Worm (Caenorhabditis elegans) whole organism, L3 larva: ENCODE results near the gene srw-90.

Source experiments
- R02D3.7 ChIP-seq: fragments of 150-350 bp; optimal IDR thresholded peaks from 2 replicates; lab custom pipeline; 2014; ENCODE audit warnings: missing biosample characterization, missing genetic modification characterization
- aly-2 ChIP-seq: fragments of 150-350 bp; optimal IDR thresholded peaks from 2 replicates; lab custom pipeline; 2014; ENCODE audit warnings: missing biosample characterization, missing genetic modification characterization
- ceh-28 ChIP-seq: fragments of 150-350 bp; optimal IDR thresholded peaks from 2 replicates; lab custom pipeline; 2014; ENCODE audit warnings: missing biosample characterization, missing genetic modification reagents, missing genetic modification characterization
- ceh-82 ChIP-seq: fragments of 150-350 bp; optimal IDR thresholded peaks from 2 replicates; lab custom pipeline; 2014; ENCODE audit warnings: missing biosample characterization, missing genetic modification characterization
- daf-12 ChIP-seq: fragments of 150-350 bp; optimal IDR thresholded peaks from 2 replicates; lab custom pipeline; 2014; ENCODE audit warnings: missing biosample characterization, missing genetic modification reagents, missing genetic modification characterization
- egl-27 ChIP-seq: sonication (generic microtip); optimal IDR thresholded peaks from 4 replicates; lab custom pipeline; 2017; ENCODE audit warnings: missing biosample characterization, missing genetic modification reagents, missing genetic modification characterization
- egl-5 ChIP-seq: fragments of 150-350 bp; optimal IDR thresholded peaks from 2 replicates; lab custom pipeline; 2017; ENCODE audit warnings: missing biosample characterization, missing genetic modification reagents, missing genetic modification characterization, inconsistent platforms
- elt-2 ChIP-seq: sonication (generic microtip); optimal IDR thresholded peaks from 2 replicates; lab custom pipeline; 2016; ENCODE audit warnings: missing genetic modification reagents, mild to moderate bottlenecking, missing genetic modification characterization, missing compliant biosample characterization
- hmg-11 ChIP-seq: sonication (generic microtip); optimal IDR thresholded peaks from 2 replicates; lab custom pipeline; 2016; ENCODE audit warnings: missing genetic modification characterization, missing compliant biosample characterization
- jun-1 ChIP-seq: fragments of 150-350 bp; optimal IDR thresholded peaks from 2 replicates; lab custom pipeline; 2014; ENCODE audit warnings: missing biosample characterization, missing genetic modification reagents, missing genetic modification characterization
- lin-15B ChIP-seq: fragments of 150-350 bp; optimal IDR thresholded peaks from 2 replicates; lab custom pipeline; 2014; ENCODE audit warnings: missing biosample characterization, missing genetic modification characterization
- lin-39 ChIP-seq: fragments of 150-350 bp; optimal IDR thresholded peaks from 2 replicates; lab custom pipeline; 2018; ENCODE audit warnings: missing biosample characterization, missing genetic modification reagents, missing genetic modification characterization
- lsy-12 ChIP-seq: sonication (generic microtip); optimal IDR thresholded peaks from 2 replicates; lab custom pipeline; 2016; ENCODE audit warnings: mild to moderate bottlenecking, missing genetic modification characterization, missing compliant biosample characterization
- mdl-1 ChIP-seq: fragments of 150-350 bp; optimal IDR thresholded peaks from 2 replicates; lab custom pipeline; 2014; ENCODE audit warnings: missing biosample characterization, missing genetic modification characterization
- nfya-1 ChIP-seq: sonication (generic microtip); optimal IDR thresholded peaks from 2 replicates; lab custom pipeline; 2017; ENCODE audit warnings: missing genetic modification characterization, mild to moderate bottlenecking, missing compliant biosample characterization, antibody characterized with exemption, moderate library complexity; ENCODE audit not compliant: insufficient read depth
- nhr-11 ChIP-seq: fragments of 150-350 bp; optimal IDR thresholded peaks from 2 replicates; lab custom pipeline; 2014; ENCODE audit warnings: missing biosample characterization, missing genetic modification characterization
- nhr-12 ChIP-seq: fragments of 150-350 bp; optimal IDR thresholded peaks from 2 replicates; lab custom pipeline; 2014; ENCODE audit warnings: missing biosample characterization, missing genetic modification characterization
- nhr-23 ChIP-seq: fragments of 150-350 bp; optimal IDR thresholded peaks from 2 replicates; lab custom pipeline; 2014; ENCODE audit warnings: missing biosample characterization, missing genetic modification reagents, missing genetic modification characterization
- nhr-237 ChIP-seq: fragments of 150-350 bp; optimal IDR thresholded peaks from 2 replicates; lab custom pipeline; 2014; ENCODE audit warnings: missing biosample characterization, missing genetic modification characterization
- nhr-25 ChIP-seq: sonication (generic microtip); optimal IDR thresholded peaks from 2 replicates; lab custom pipeline; 2017; ENCODE audit warnings: missing biosample characterization, missing genetic modification characterization
- nhr-28 ChIP-seq: fragments of 150-350 bp; optimal IDR thresholded peaks from 2 replicates; lab custom pipeline; 2014; ENCODE audit warnings: missing biosample characterization, missing genetic modification characterization
- nhr-43 ChIP-seq: sonication (generic microtip); optimal IDR thresholded peaks from 2 replicates; lab custom pipeline; 2016; ENCODE audit warnings: mild to moderate bottlenecking, missing genetic modification characterization, missing compliant biosample characterization; ENCODE audit not compliant: poor library complexity, severe bottlenecking
- nhr-67 ChIP-seq: fragments of 150-350 bp; optimal IDR thresholded peaks from 2 replicates; lab custom pipeline; 2014; ENCODE audit warnings: missing biosample characterization, missing genetic modification characterization
- nhr-76 ChIP-seq: fragments of 150-350 bp; sonication (generic microtip); optimal IDR thresholded peaks from 5 replicates; lab custom pipeline; 2014; ENCODE audit warnings: missing biosample characterization, missing genetic modification characterization
- pha-4 ChIP-seq: fragments of 150-350 bp; optimal IDR thresholded peaks from 2 replicates; lab custom pipeline; 2014; ENCODE audit warnings: missing biosample characterization, missing genetic modification reagents, missing genetic modification characterization
- pqm-1 ChIP-seq: fragments of 150-350 bp; optimal IDR thresholded peaks from 2 replicates; lab custom pipeline; 2017; ENCODE audit warnings: missing biosample characterization, missing genetic modification characterization, inconsistent platforms
- sea-2 ChIP-seq: fragments of 150-350 bp; sonication (generic microtip); optimal IDR thresholded peaks from 4 replicates; lab custom pipeline; 2014; ENCODE audit warnings: missing biosample characterization, missing genetic modification reagents, missing genetic modification characterization
- snpc-4 ChIP-seq: fragments of 150-350 bp; optimal IDR thresholded peaks from 2 replicates; lab custom pipeline; 2014; ENCODE audit warnings: missing biosample characterization, missing genetic modification characterization
- unc-62 ChIP-seq: fragments of 150-350 bp; sonication (generic microtip); optimal IDR thresholded peaks from 4 replicates; lab custom pipeline; 2014; ENCODE audit warnings: missing biosample characterization, missing genetic modification reagents, missing genetic modification characterization
- zag-1 ChIP-seq: fragments of 150-350 bp; optimal IDR thresholded peaks from 2 replicates; lab custom pipeline; 2014; ENCODE audit warnings: missing biosample characterization, missing genetic modification characterization

srw-90 gene

DNA sequence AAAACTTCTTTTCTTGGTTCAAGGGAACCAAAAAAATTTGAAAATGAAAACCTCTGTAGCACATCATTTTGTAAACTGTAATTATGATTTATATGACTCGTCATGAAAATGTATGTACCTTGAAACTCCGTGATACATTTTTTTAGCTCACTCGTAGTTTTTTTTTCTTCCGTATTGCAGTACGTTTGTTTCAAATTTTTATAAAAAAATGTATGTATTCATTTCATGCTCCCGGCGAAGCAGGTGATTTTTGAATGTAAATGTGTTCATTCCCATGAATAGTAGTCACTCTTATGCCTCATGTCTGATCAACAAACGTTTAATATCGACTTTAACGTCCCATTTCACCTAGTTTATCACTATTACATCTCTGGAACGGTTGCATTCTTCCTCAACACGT lies 23.5 kb downstream of the srw-90 start, which contains the start of gene sri-27:
TSS of gene sri-27 (plus strand) at position 301 of the 400 bp plus-strand sequence.
- TF ChIP-seq egl-5 (tag; lab: Kevin White, UChicago) (no peak), egl-27 (tag; lab: Kevin White, UChicago) (no peak), nhr-28 (tag; lab: Kevin White, UChicago) (no peak)

DNA sequence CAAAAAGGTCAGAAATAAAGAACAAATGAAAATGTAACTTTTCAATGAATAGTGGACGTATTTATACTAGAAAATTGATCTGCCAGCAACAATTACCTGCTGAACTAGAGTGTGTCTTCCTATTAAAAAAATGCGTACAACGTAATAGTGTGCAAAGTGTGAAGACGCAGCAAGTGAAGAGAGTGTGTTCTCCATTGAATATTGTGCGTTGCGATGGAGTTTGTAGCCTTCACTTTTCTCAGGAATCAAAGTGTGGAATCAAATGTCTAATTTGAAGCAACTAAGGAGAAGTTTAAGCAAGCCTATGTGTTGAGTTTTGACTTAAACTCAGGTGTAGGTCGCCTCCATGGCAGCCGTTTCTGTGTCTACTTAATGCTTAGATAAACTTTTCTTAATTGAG lies 30.1 kb downstream of the srw-90 start, which contains the start of gene gst-21:
TSS of gene gst-21 (minus strand) at position 101 of the 400 bp plus-strand sequence.
- no peak for TF ChIP-seq ceh-28
- TF ChIP-seq daf-12 (tag; lab: Kevin White, UChicago): no peak
- no peak for TF ChIP-seq nhr-25 (tag; lab: Kevin White, UChicago)
- TF ChIP-seq zag-1 (tag; lab: Kevin White, UChicago): no peak
- TF ChIP-seq lsy-12 (tag; lab: Kevin White, UChicago): no peak
- no peak for TF ChIP-seq nhr-43 (tag; lab: Kevin White, UChicago)
- no peak for TF ChIP-seq nhr-237 (tag; lab: Kevin White, UChicago)
- TF ChIP-seq hmg-11: no peak

DNA sequence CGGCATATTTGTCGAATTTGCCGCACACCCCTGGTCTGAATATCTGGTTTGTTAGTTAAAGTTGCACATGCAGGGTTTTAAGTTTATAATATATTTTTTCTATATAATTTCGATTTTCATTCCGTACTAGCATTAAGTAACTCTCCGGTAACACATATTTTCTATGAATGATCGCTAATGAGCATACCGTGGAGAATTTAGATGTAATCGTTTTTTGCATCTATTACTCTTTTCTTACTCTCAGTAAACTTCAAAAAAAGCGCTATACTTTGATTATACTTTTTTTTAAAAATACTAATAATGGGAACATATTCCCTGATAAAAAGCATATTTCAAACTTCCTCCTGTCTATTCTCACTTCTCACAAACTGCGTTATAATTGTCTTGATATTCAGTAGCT lies 32.7 kb downstream of the srw-90 start, which contains the start of gene str-160:
TSS of gene str-160 (plus strand) at position 301 of the 400 bp plus-strand sequence.
- TF ChIP-seq mdl-1 (tag; lab: Kevin White, UChicago): no peak

DNA sequence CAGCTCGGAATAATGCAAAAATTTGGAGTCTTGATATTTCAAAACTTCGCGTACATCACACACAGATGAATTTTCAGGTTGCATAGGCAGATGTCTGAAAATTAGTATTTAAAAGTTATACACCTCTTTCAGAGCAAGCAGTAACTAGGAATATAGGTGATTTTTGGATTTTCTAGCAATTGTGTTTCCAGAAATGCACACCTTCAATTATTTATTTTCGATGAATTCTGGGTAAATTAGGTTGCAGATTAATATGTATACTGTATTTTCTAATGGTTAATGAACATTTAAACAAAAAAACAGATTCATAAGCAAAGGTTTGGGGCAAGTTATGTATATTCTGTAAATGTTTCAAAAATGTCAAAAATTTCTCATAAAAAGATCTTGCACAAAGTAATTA lies 39.2 kb downstream of the srw-90 start, which contains the start of gene srab-25:
TSS of gene srab-25 (minus strand) at position 101 of the 400 bp plus-strand sequence.
- TF ChIP-seq sea-2 (GFP tag; lab: Kevin White, UChicago) (no peak), jun-1 (tag; lab: Kevin White, UChicago) (no peak), nhr-23 (tag; lab: Kevin White, UChicago) (no peak), unc-62 (GFP tag; lab: Kevin White, UChicago) (no peak), lin-15B (tag; lab: Kevin White, UChicago) (no peak), daf-12 (tag; lab: Kevin White, UChicago) (no peak), R02D3.7 (tag; lab: Kevin White, UChicago) (no peak), nhr-12 (tag; lab: Kevin White, UChicago) (no peak), nfya-1 (tag; lab: Kevin White, UChicago) (no peak), nhr-11 (no peak), snpc-4 (tag; lab: Kevin White, UChicago) (no peak), lsy-12 (tag; lab: Kevin White, UChicago) (no peak), nhr-25 (tag; lab: Kevin White, UChicago) (no peak)

DNA sequence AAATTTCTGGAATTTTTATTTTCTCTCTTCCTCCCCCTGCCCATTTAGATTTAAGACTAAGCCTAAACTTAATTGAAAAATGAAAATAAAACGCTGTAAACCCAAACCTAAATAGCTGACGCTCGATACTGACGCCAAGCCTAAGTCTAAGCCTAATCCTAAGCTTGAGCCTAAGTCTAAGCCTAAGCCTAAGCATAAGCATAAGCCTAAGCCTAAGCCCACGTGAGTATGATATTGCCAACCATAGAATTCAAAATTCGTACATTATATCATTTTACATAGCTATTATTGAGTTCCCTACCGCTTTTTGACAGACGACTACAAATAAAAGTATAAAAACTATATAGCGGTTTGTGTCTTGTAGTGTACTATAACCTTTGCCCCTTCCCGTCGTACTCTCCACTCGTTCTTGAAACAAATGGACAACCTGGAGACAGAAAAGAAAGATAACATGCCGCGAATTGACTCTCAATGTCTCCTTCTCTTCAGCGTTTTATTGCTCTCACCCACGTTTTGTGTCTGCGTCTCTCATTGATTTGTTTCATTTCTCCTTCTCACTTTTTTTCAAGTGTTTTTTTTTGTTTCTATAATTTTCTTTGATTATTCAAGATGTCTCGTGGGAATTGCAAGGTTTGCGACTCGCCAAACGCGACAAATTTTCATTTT lies 41.5 kb downstream of the srw-90 start, which contains the start of gene nhr-256:
TSS of gene nhr-256 (plus strand) at position 567 of the 666 bp plus-strand sequence.
- no peak for TF ChIP-seq nhr-76 (tag; lab: Kevin White, UChicago)
- TF ChIP-seq nhr-67 (tag; lab: Kevin White, UChicago): no peak
- no peak for TF ChIP-seq ceh-82
- TF ChIP-seq lin-15B (tag; lab: Kevin White, UChicago): peak; percentile 27
- TF ChIP-seq nhr-43 (tag; lab: Kevin White, UChicago): peak; percentile 35
- TF ChIP-seq lin-39: peak; percentile 20
- peak; percentile 93 for TF ChIP-seq elt-2 (tag; lab: Kevin White, UChicago)
- no peak for TF ChIP-seq daf-12 (tag; lab: Kevin White, UChicago)
- TF ChIP-seq pha-4 (tag; lab: Kevin White, UChicago): peak; percentile 87
- peak; percentile 79 for TF ChIP-seq nfya-1 (tag; lab: Kevin White, UChicago)
- peak; percentile 23 for TF ChIP-seq R02D3.7 (tag; lab: Kevin White, UChicago)
- TF ChIP-seq pqm-1 (tag; lab: Kevin White, UChicago): peak; percentile 95
- peak; percentile 47 for TF ChIP-seq hmg-11
- TF ChIP-seq nhr-25 (tag; lab: Kevin White, UChicago): peak; percentile 72
- TF ChIP-seq egl-5 (tag; lab: Kevin White, UChicago): peak; percentile 70
- TF ChIP-seq ceh-28: peak; percentile 81

DNA sequence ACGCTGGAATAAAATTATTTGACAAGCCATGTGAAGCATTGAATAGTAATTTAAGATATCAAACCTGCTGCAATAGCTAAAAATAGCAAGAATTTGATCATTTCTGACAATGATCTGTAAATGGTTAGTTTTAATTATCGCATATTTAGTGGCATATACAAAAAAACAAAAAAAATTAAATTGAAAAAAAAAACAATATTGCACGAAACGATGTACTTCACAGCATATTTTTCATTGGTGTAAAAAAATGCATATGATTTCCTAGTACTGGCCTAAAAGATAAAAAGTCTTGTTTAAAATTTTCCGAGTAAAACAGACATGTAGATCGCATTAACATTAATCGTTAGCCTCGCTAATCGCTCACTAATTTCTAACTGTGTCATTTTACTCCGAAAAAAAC lies 47.2 kb downstream of the srw-90 start, which contains the start of gene ZK697.8:
TSS of gene ZK697.8 (minus strand) at position 101 of the 400 bp plus-strand sequence.
- no peak for TF ChIP-seq pqm-1 (tag; lab: Kevin White, UChicago)
- no peak for TF ChIP-seq elt-2 (tag; lab: Kevin White, UChicago)
- no peak for TF ChIP-seq aly-2 (tag; lab: Kevin White, UChicago)
- no peak for TF ChIP-seq sea-2 (GFP tag; lab: Kevin White, UChicago)
- TF ChIP-seq hmg-11: no peak
- TF ChIP-seq nhr-43 (tag; lab: Kevin White, UChicago): no peak
- TF ChIP-seq, all 47 proteins: peak for 0
